Fruit fly (Drosophila melanogaster): ENCODE results near the gene CG13045.

CG13045 gene

DNA sequence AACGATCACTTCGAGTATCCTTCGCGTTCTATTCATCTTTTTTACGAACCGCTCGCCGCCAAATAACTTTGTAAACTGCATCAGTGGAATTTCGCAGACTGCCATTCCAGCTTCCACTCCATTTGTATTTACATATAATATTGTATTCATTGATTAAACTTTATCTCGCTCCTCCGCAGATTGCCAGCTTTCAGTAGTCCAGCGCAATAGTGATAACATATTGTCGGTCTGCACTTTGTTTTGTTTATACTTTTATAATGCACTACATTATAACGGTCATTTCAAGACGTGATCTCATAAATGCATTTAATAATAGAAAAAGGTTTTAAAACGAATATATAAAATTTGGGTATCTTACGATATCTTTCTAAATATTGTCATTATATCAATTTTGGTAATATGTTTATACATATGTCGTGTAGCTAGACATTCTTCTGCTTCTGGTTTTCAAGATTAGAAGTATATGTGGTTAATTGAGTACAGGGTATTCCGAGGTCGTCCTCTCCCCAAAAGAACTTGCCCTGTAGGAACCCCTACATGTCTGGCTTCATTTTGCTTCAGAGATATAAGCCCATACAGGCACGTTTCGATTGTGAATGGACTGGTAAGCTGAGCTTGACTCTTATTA is 22.5 kb downstream of the CG13045 start, which contains the start of gene CG4950:
Gene CG4950 (minus strand): TSS at position 51 of the 628 bp plus-strand sequence.
- TF ChIP-seq CG1620 (GFP tag; optimal IDR thresholded peaks at IDR 0.05) (no peak), Clk (GFP tag; optimal IDR thresholded peaks at IDR 0.05) (no peak), bab1 (GFP tag; optimal IDR thresholded peaks at IDR 0.05) (no peak), CG11617 (GFP tag; optimal IDR thresholded peaks at IDR 0.05) (no peak), Mnt (GFP tag; optimal IDR thresholded peaks at IDR 0.05) (no peak), kay (GFP tag; ENCODE audit: borderline replicate concordance) (no peak), Hr96 (GFP tag; optimal IDR thresholded peaks at IDR 0.05) (no peak), pad (GFP tag; optimal IDR thresholded peaks at IDR 0.05) (no peak), CG12768 (GFP tag; optimal IDR thresholded peaks at IDR 0.05) (no peak), tj (GFP tag; optimal IDR thresholded peaks at IDR 0.05) (no peak), CG14711 (tag; optimal IDR thresholded peaks at IDR 0.05) (no peak)

dm6 chr3L:16265000-16265399 is 25.8 kb downstream of the CG13045 start, which contains the start of the genes CG13051 and CG13069:
TSS of gene CG13051 (minus strand) at chr3L:16265100.
TSS of gene CG13069 (plus strand) at chr3L:16265385.
- TF ChIP-seq Hr96 (GFP tag; optimal IDR thresholded peaks at IDR 0.05) (no peak), Crg-1 (GFP tag; optimal IDR thresholded peaks at IDR 0.05) (no peak), CG1620 (GFP tag; optimal IDR thresholded peaks at IDR 0.05) (no peak), CG33017 (tag; optimal IDR thresholded peaks at IDR 0.05) (no peak), toe (GFP tag; optimal IDR thresholded peaks at IDR 0.05) (no peak), pad (GFP tag; optimal IDR thresholded peaks at IDR 0.05) (no peak), CG7045 (GFP tag; optimal IDR thresholded peaks at IDR 0.05) (no peak), ovo (GFP tag; optimal IDR thresholded peaks at IDR 0.05) (no peak), cnc (optimal IDR thresholded peaks at IDR 0.05) (no peak), kay (GFP tag; ENCODE audit: borderline replicate concordance) (no peak), bab1 (GFP tag; optimal IDR thresholded peaks at IDR 0.05) (no peak), cic (GFP tag; optimal IDR thresholded peaks at IDR 0.05) (no peak), Mnt (GFP tag; optimal IDR thresholded peaks at IDR 0.05) (no peak), CG7101 (tag; optimal IDR thresholded peaks at IDR 0.05) (no peak), CG5204 (GFP tag; optimal IDR thresholded peaks at IDR 0.05) (no peak), CG12768 (GFP tag; optimal IDR thresholded peaks at IDR 0.05) (no peak), tj (GFP tag; optimal IDR thresholded peaks at IDR 0.05) (no peak), CG14711 (tag; optimal IDR thresholded peaks at IDR 0.05) (no peak), Clk (GFP tag; optimal IDR thresholded peaks at IDR 0.05) (no peak), CG11617 (GFP tag; optimal IDR thresholded peaks at IDR 0.05) (no peak)

dm6 chr3L:16263043-16263442 is 27.7 kb downstream of the CG13045 start, which contains the start of gene CG13070:
TSS of gene CG13070 (plus strand) at chr3L:16263343.
- TF ChIP-seq ovo (GFP tag; optimal IDR thresholded peaks at IDR 0.05): no peak

dm6 chr3L:16262440-16262839 is 28.3 kb downstream of the CG13045 start, which contains the start of gene CG13071:
TSS of gene CG13071 (plus strand) at chr3L:16262740.
- TF ChIP-seq Hr96 (GFP tag; optimal IDR thresholded peaks at IDR 0.05): no peak

DNA sequence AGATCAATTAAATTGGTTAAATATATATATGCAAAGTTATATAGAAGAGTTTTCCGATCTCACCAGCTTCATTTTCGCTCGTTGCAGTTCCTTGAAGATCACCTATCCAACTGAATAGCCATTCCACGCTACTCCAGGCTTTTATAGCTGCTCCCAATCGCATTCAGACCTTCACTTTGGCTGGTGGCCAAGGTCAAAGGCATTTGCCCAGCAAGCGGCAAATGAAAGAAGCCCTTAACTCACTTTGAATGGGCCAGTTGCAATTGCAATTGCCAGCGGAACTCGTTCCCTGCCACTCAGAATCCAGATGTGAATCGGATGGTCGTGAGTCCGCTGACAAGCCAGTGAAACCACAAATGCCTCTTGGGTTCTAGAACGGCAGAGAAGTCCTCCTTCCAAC is 29.2 kb downstream of the CG13045 start, which contains the start of gene CG34247:
Gene CG34247 (minus strand): TSS at position 101 of the 400 bp plus-strand sequence.
- no peak for TF ChIP-seq pad (GFP tag; optimal IDR thresholded peaks at IDR 0.05)
- no peak for TF ChIP-seq CG14711 (tag; optimal IDR thresholded peaks at IDR 0.05)
- TF ChIP-seq CG33017 (tag; optimal IDR thresholded peaks at IDR 0.05): no peak
- no peak for TF ChIP-seq CG11617 (GFP tag; optimal IDR thresholded peaks at IDR 0.05)
- TF ChIP-seq Hr96 (GFP tag; optimal IDR thresholded peaks at IDR 0.05): no peak
- TF ChIP-seq CG7101 (tag; optimal IDR thresholded peaks at IDR 0.05): no peak
- no peak for TF ChIP-seq Clk (GFP tag; optimal IDR thresholded peaks at IDR 0.05)
- TF ChIP-seq tj (GFP tag; optimal IDR thresholded peaks at IDR 0.05): no peak
- TF ChIP-seq CG1620 (GFP tag; optimal IDR thresholded peaks at IDR 0.05): no peak
- no peak for TF ChIP-seq kay (GFP tag; ENCODE audit: borderline replicate concordance)
- no peak for TF ChIP-seq CG5204 (GFP tag; optimal IDR thresholded peaks at IDR 0.05)
- no peak for TF ChIP-seq CG12768 (GFP tag; optimal IDR thresholded peaks at IDR 0.05)
- TF ChIP-seq CG7045 (GFP tag; optimal IDR thresholded peaks at IDR 0.05): no peak
- no peak for TF ChIP-seq cnc (optimal IDR thresholded peaks at IDR 0.05)
- no peak for TF ChIP-seq Mnt (GFP tag; optimal IDR thresholded peaks at IDR 0.05)

dm6 chr3L:16259552-16259951 is 31.2 kb downstream of the CG13045 start, which contains the start of gene CG13053:
TSS of gene CG13053 (minus strand) at chr3L:16259722.
- TF ChIP-seq CG12768 (GFP tag; optimal IDR thresholded peaks at IDR 0.05): no peak

DNA sequence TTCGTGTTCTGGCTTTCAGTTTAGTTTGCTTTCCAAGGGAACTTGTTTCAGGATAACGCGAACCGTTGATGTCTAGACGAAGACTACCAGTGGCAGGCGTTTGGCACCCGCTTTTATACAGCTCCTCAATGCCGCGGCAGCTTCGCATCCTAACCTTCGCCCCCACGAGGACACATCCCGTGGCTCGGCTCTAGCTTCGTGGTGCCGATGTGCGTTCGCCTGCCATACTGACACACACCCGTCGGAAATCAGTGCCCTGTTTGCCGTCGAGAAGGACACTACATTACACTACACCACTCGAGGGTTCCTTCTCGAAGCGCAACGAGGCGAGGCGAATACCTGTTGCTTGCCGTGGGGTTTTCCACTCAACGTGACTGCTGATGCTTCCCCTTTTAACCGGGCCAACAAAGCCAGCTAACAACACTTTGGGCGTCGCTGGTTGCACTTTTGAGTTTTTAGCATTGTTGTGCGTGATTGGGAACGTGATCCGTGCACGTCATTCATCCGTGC is 33.6 kb downstream of the CG13045 start, which contains the start of gene CG13054:
Gene CG13054 (minus strand): TSS at position 74 of the 510 bp plus-strand sequence.
- TF ChIP-seq CG7045 (GFP tag; optimal IDR thresholded peaks at IDR 0.05) (no peak), Mnt (GFP tag; optimal IDR thresholded peaks at IDR 0.05) (no peak), bab1 (GFP tag; optimal IDR thresholded peaks at IDR 0.05) (no peak), CG11617 (GFP tag; optimal IDR thresholded peaks at IDR 0.05) (no peak)
